Worm (Caenorhabditis elegans) whole organism, early embryonic: ENCODE data around the gene T26C12.3.

Source experiments
- ama-1 ChIP-seq: fragments of 150-350 bp; optimal IDR thresholded peaks from 2 replicates; lab custom pipeline; 2014
- ets-7 ChIP-seq: sonication (generic microtip); optimal IDR thresholded peaks from 2 replicates; lab custom pipeline; 2016; ENCODE audit warnings: missing genotype, missing genetic modification characterization, missing compliant biosample characterization
- flt-1 ChIP-seq: fragments of 200-800 bp; sonication (Bioruptor generic); IDR thresholded peaks from 2 replicates; pipeline ENCODE4 v1.3.6; 2022; ENCODE audit warnings: missing genetic modification characterization, missing compliant biosample characterization
- hmg-4 ChIP-seq: fragments of 200-800 bp; sonication (Bioruptor generic); optimal IDR thresholded peaks from 2 replicates; lab custom pipeline; 2018; ENCODE audit warnings: mild to moderate bottlenecking, missing genetic modification characterization, missing compliant biosample characterization
- scrt-1 ChIP-seq: fragments of 200-800 bp; sonication (Bioruptor generic); IDR thresholded peaks from 2 replicates; pipeline ENCODE4 v1.3.6; 2022; ENCODE audit warnings: missing genetic modification characterization, missing compliant biosample characterization

- no peak for TF ChIP-seq ets-7 (tag; lab: Kevin White, UChicago)
- no peak for TF ChIP-seq scrt-1 (GFP tag; lab: Robert Waterston, UW)
- no peak for TF ChIP-seq flt-1 (GFP tag; lab: Robert Waterston, UW)
- no peak for TF ChIP-seq hmg-4 (GFP tag; lab: Kevin White, UChicago)
- TF ChIP-seq ama-1 (lab: Kevin White, UChicago): no peak
Observed at ce11 chrIV:3300492-3300891, 27.3 kb upstream of the T26C12.3 start, which contains the start of gene W08E12.5.
